Worm (Caenorhabditis elegans) whole organism, midembryonic: ENCODE measurements around the gene F19C7.8.

Experiments used
- T22C8.4 ChIP-seq: fragments of 200-800 bp; sonication (Bioruptor generic); IDR thresholded peaks from 2 replicates; pipeline ENCODE4 v1.3.6; 2022; ENCODE audit warnings: missing genetic modification characterization, missing compliant biosample characterization
- flt-1 ChIP-seq: fragments of 200-800 bp; sonication (Bioruptor generic); IDR thresholded peaks from 2 replicates; pipeline ENCODE4 v1.3.6; 2022; ENCODE audit warnings: missing genetic modification characterization, missing compliant biosample characterization
- klf-2 ChIP-seq: fragments of 200-800 bp; sonication (Bioruptor generic); conservative IDR thresholded peaks from 2 replicates; pipeline ENCODE4 v1.3.6; 2022; ENCODE audit warnings: missing genetic modification reagents, missing genetic modification characterization, missing compliant biosample characterization
- med-1 ChIP-seq: sonication (generic microtip); optimal IDR thresholded peaks from 2 replicates; lab custom pipeline; 2017; ENCODE audit warnings: missing genetic modification characterization, mild to moderate bottlenecking, missing compliant biosample characterization, antibody characterized with exemption, missing genetic modification reagents; ENCODE audit not compliant: insufficient read depth
- ref-1 ChIP-seq: fragments of 200-800 bp; sonication (Bioruptor generic); conservative IDR thresholded peaks from 2 replicates; pipeline ENCODE4 v1.3.6; 2022; ENCODE audit warnings: missing genetic modification reagents, missing genetic modification characterization, missing compliant biosample characterization
- ztf-23 ChIP-seq: fragments of 200-800 bp; sonication (Bioruptor generic); IDR thresholded peaks from 2 replicates; pipeline ENCODE4 v1.3.6; 2022; ENCODE audit warnings: missing genetic modification reagents, missing genetic modification characterization, missing compliant biosample characterization

DNA sequence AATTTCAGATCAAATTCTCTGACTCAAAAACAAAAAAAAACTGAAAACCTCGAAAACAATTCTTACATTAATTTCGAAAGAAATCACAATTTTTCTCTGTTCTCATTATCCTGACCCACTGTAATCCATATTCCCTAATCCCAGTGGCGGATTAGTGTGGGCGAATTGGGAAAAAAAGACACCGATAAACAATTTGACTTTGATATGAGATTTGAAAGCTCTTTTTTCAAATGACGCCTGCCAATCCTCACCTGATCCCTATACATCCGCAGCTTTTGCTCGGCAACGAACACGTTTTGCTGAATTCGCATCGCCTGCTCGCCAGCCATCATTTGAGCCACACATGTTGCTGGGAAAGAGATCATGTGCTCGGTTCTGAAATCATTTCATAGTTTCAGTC lies 26.2 kb downstream of the F19C7.8 start:
- TF ChIP-seq ref-1: no peak
- TF ChIP-seq ztf-23: no peak
- no peak for TF ChIP-seq klf-2
- TF ChIP-seq flt-1: no peak
- TF ChIP-seq med-1: no peak
- no peak for TF ChIP-seq T22C8.4
